ENCODE assay signal across 7 worm cellular contexts in the genomic region with DNA sequence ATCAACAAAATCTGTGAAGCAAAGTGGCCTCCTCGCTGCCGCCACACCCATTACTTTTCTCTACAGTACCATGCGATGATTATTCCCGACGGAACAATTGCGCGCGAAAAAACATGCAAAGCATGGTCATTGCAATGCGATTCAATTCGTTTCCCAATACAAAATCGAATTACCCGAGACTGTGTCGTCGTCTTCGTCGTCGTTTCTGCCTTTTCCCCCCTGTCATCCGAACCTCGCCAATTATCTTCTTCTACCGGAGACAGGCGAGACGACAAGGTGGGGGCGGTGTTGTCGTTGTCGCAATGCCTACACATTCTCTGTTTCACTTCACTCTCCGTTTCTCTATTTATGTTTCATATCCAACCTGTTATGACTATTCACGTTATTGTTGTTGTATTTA.
A peak's percentile ranks its signal among the peaks of the same experiment; 100 is the strongest.
TF ChIP-seq lines count a peak whose summit lies in the region.

No protein-coding gene starts in this region.

TF ChIP-seq in whole organism, L1 larva, 84 proteins besides CTCF, POLR2A, EP300 and RAD21 (continues in another document):
- TF ChIP-seq nhr-20 (tag; optimal IDR thresholded peaks at IDR 0.05; lab: Kevin White, UChicago) (peak; percentile 42), nhr-90 (tag; optimal IDR thresholded peaks at IDR 0.05; lab: Kevin White, UChicago; ENCODE audit: poor library complexity) (peak; percentile 37), dsc-1 (tag; optimal IDR thresholded peaks at IDR 0.05; lab: Kevin White, UChicago) (no peak), snpc-4 (tag; optimal IDR thresholded peaks at IDR 0.05; lab: Kevin White, UChicago) (peak; percentile 31), lin-35 (GFP tag; optimal IDR thresholded peaks at IDR 0.05; lab: Kevin White, UChicago) (peak; percentile 18 to 48), snu-23 (GFP tag; optimal IDR thresholded peaks at IDR 0.05; lab: Kevin White, UChicago) (peak; percentile 61), alr-1 (tag; optimal IDR thresholded peaks at IDR 0.05; lab: Kevin White, UChicago; ENCODE audit: borderline replicate concordance) (no peak), lsy-2 (tag; optimal IDR thresholded peaks at IDR 0.05; lab: Kevin White, UChicago) (peak in 1 of 2 experiments; percentile 64), lin-14 (GFP tag; optimal IDR thresholded peaks at IDR 0.05; lab: Kevin White, UChicago) (peak; percentile 80), nhr-85 (tag; lab: Kevin White, UChicago) (peak; percentile 83), efl-1 (optimal IDR thresholded peaks at IDR 0.05; lab: Kevin White, UChicago) (peak; percentile 16 to 22), efl-1 (GFP tag; optimal IDR thresholded peaks at IDR 0.05 in 1 of 2; lab: Kevin White, UChicago) (no peak)

TF ChIP-seq in whole organism, L2 larva, 48 proteins besides CTCF, POLR2A, EP300 and RAD21 (continues in another document):
- peak; percentile 40 for TF ChIP-seq nhr-129 (tag; optimal IDR thresholded peaks at IDR 0.05; lab: Kevin White, UChicago)
- TF ChIP-seq sma-9 (GFP tag; optimal IDR thresholded peaks at IDR 0.05; lab: Kevin White, UChicago): peak; percentile 5
- no peak for TF ChIP-seq sma-9 (tag; optimal IDR thresholded peaks at IDR 0.05; lab: Kevin White, UChicago)
- TF ChIP-seq nhr-25 (tag; optimal IDR thresholded peaks at IDR 0.05; lab: Kevin White, UChicago): peak; percentile 56
- peak; percentile 42 for TF ChIP-seq nhr-21 (tag; optimal IDR thresholded peaks at IDR 0.05; lab: Kevin White, UChicago)
- no peak for TF ChIP-seq blmp-1 (tag; optimal IDR thresholded peaks at IDR 0.05; lab: Kevin White, UChicago; ENCODE audit: insufficient read depth)
- TF ChIP-seq sma-3 (GFP tag; optimal IDR thresholded peaks at IDR 0.05; lab: Kevin White, UChicago): peak; percentile 39
- no peak for TF ChIP-seq unc-55 (GFP tag; optimal IDR thresholded peaks at IDR 0.05; lab: Kevin White, UChicago)
- TF ChIP-seq lsy-2 (tag; optimal IDR thresholded peaks at IDR 0.05; lab: Kevin White, UChicago): peak in 1 of 2 experiments; percentile 32
- no peak for TF ChIP-seq Y55F3AM.14 (GFP tag; optimal IDR thresholded peaks at IDR 0.05; lab: Kevin White, UChicago)
- TF ChIP-seq mbf-1 (tag; optimal IDR thresholded peaks at IDR 0.05; lab: Kevin White, UChicago): no peak
- no peak for TF ChIP-seq zag-1 (tag; optimal IDR thresholded peaks at IDR 0.05; lab: Kevin White, UChicago)

TF ChIP-seq in whole organism, L3 larva, 47 proteins besides CTCF, POLR2A, EP300 and RAD21:
- TF ChIP-seq elt-1 (tag; optimal IDR thresholded peaks at IDR 0.05; lab: Kevin White, UChicago) (no peak), pqm-1 (tag; optimal IDR thresholded peaks at IDR 0.05; lab: Kevin White, UChicago) (no peak), nfya-1 (tag; optimal IDR thresholded peaks at IDR 0.05; lab: Kevin White, UChicago; ENCODE audit: insufficient read depth) (peak; percentile 0), hmg-11 (tag; optimal IDR thresholded peaks at IDR 0.05; lab: Kevin White, UChicago) (peak; percentile 1), lsy-12 (tag; optimal IDR thresholded peaks at IDR 0.05; lab: Kevin White, UChicago) (no peak), egl-27 (tag; optimal IDR thresholded peaks at IDR 0.05; lab: Kevin White, UChicago) (no peak), nhr-25 (tag; optimal IDR thresholded peaks at IDR 0.05; lab: Kevin White, UChicago) (peak; percentile 65), nhr-23 (tag; optimal IDR thresholded peaks at IDR 0.05; lab: Kevin White, UChicago) (peak; percentile 52), nhr-43 (tag; optimal IDR thresholded peaks at IDR 0.05; lab: Kevin White, UChicago; ENCODE audit: poor library complexity, severe bottlenecking) (peak; percentile 65)

TF ChIP-seq in whole organism, L4 larva, 104 proteins besides CTCF, POLR2A, EP300 and RAD21:
- no peak for TF ChIP-seq madf-9 (GFP tag; conservative IDR thresholded peaks at IDR 0.05; lab: Robert Waterston, UW)
- no peak for TF ChIP-seq nhr-77 (tag; optimal IDR thresholded peaks at IDR 0.05; lab: Kevin White, UChicago)
- TF ChIP-seq hlh-30 (tag; optimal IDR thresholded peaks at IDR 0.05; lab: Kevin White, UChicago; ENCODE audit: insufficient read depth): peak; percentile 16
- TF ChIP-seq zag-1 (tag; optimal IDR thresholded peaks at IDR 0.05; lab: Kevin White, UChicago): no peak
- 0 out of 2 replicates have a peak, but pooled peaks have one; percentile 21 for TF ChIP-seq hmg-1.1 (GFP tag; IDR thresholded peaks at IDR 0.05; lab: Robert Waterston, UW)
- peak in 1 of 2 experiments; percentile 35 for TF ChIP-seq lsy-2 (tag; optimal IDR thresholded peaks at IDR 0.05; lab: Kevin White, UChicago)
- peak in 1 of 2 experiments; percentile 47 for TF ChIP-seq mdl-1 (tag; optimal IDR thresholded peaks at IDR 0.05; lab: Kevin White, UChicago)
- TF ChIP-seq hlh-11 (tag; optimal IDR thresholded peaks at IDR 0.05; lab: Kevin White, UChicago): peak; percentile 43
- TF ChIP-seq nhr-28 (tag; optimal IDR thresholded peaks at IDR 0.05; lab: Kevin White, UChicago): peak; percentile 52
- peak; percentile 95 for TF ChIP-seq mxl-3 (GFP tag; optimal IDR thresholded peaks at IDR 0.05; lab: Kevin White, UChicago)
- peak; percentile 19 for TF ChIP-seq nhr-25 (tag; optimal IDR thresholded peaks at IDR 0.05; lab: Kevin White, UChicago; ENCODE audit: borderline replicate concordance, insufficient read depth)

TF ChIP-seq in whole organism, late embryonic, 69 proteins besides CTCF, POLR2A, EP300 and RAD21:
- TF ChIP-seq ceh-31 (tag; optimal IDR thresholded peaks at IDR 0.05; lab: Kevin White, UChicago): peak; percentile 63
- peak; percentile 30 for TF ChIP-seq ref-2 (tag; optimal IDR thresholded peaks at IDR 0.05; lab: Kevin White, UChicago)
- no peak for TF ChIP-seq nfya-1 (tag; optimal IDR thresholded peaks at IDR 0.05; lab: Kevin White, UChicago)
- TF ChIP-seq hlh-6 (tag; optimal IDR thresholded peaks at IDR 0.05; lab: Kevin White, UChicago): peak; percentile 9
- no peak for TF ChIP-seq ets-4 (tag; optimal IDR thresholded peaks at IDR 0.05; lab: Kevin White, UChicago)

TF ChIP-seq in whole organism, mixed stage, embryonic, 35 proteins besides CTCF, POLR2A, EP300 and RAD21:
- TF ChIP-seq blmp-1 (tag; optimal IDR thresholded peaks at IDR 0.05; lab: Kevin White, UChicago) (peak; percentile 10), flh-1 (GFP tag; optimal IDR thresholded peaks at IDR 0.05; lab: Kevin White, UChicago) (no peak)

TF ChIP-seq in whole organism, young adult, 124 proteins besides CTCF, POLR2A, EP300 and RAD21:
- TF ChIP-seq repo-1 (tag; optimal IDR thresholded peaks at IDR 0.05; lab: Kevin White, UChicago) (no peak), zfh-2 (GFP tag; conservative IDR thresholded peaks at IDR 0.05; lab: Robert Waterston, UW) (0 out of 2 replicates have a peak, but pooled peaks have one; percentile 7), snpc-3.4 (tag; optimal IDR thresholded peaks at IDR 0.05; lab: Kevin White, UChicago) (no peak), snpc-1.3 (tag; optimal IDR thresholded peaks at IDR 0.05; lab: Kevin White, UChicago; ENCODE audit: insufficient read depth) (no peak)
